Worm (Caenorhabditis elegans): ENCODE results near the gene K03B8.4.

DNA sequence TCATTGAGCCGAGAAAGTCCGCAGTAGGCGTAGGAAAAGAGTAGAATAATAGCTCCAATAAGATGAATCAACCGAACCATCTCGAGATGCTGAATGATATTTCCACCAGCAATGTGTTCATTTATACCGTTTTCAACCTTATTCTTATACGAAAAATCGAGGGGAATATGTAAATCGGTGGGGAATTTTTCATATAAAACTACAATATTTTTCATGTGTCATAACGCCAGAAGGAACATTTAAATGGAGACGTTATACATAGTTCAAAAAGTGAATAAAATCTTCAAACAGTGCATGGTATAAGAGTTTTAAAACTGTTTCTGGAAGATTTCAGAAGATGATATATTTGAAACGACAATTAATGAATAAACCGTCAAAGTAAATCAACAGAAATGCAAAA is 7.7 kb upstream of the K03B8.4 start, which contains the start of gene nas-19:
- TF ChIP-seq ceh-82 (tag; optimal IDR thresholded peaks at IDR 0.05), result no peak
- no peak for TF ChIP-seq snpc-4 (tag; optimal IDR thresholded peaks at IDR 0.05)
- no peak for TF ChIP-seq R02D3.7 (tag; optimal IDR thresholded peaks at IDR 0.05)
- TF ChIP-seq lin-39 (tag; optimal IDR thresholded peaks at IDR 0.05), result no peak
- no peak for TF ChIP-seq nhr-237 (tag; optimal IDR thresholded peaks at IDR 0.05)
- TF ChIP-seq ama-1 (optimal IDR thresholded peaks at IDR 0.05), result no peak
- no peak for TF ChIP-seq dmd-9 (GFP tag; IDR thresholded peaks at IDR 0.05)
- TF ChIP-seq nhr-10 (tag; optimal IDR thresholded peaks at IDR 0.05), result no peak
- TF ChIP-seq mep-1 (tag; optimal IDR thresholded peaks at IDR 0.05), result no peak
- TF ChIP-seq zfp-3 (GFP tag; conservative IDR thresholded peaks at IDR 0.05), result no peak
